Fruit fly (Drosophila melanogaster) S2 (cell line): Measurements from ENCODE around the gene Megf8.

Experiments
- CG8478 ChIP-seq: fragments of >200 bp; optimal IDR thresholded peaks from 2 replicates; lab custom pipeline; 2018
- CTCF ChIP-seq, 2 experiments: fragments of >200 bp; optimal IDR thresholded peaks; 2 replicates each; lab custom pipeline; 2018

DNA sequence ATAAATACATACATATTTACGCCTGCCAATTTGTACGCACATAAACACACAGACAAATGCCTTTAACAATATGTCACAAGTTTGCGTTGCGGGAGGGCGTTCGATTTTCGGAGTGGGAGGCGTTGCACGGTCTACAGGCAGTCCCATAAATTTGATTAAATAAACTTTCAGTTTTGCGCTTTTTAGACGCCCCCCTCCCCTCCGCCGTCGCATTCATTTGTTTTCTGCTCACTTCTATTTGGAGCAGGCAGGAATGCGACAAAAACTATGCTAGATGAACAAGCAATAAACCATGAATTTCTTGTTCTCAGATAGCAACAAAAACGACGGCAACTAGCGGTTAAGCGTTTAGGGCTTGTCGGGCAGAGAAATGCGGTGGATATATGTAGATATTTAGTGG lies 55.8 kb downstream of the Megf8 start:
- TF ChIP-seq CG8478 (lab: Kevin White, UChicago) = no peak
- TF ChIP-seq CTCF (optimal IDR thresholded peaks at IDR 0.05; lab: Kevin White, UChicago) = no peak
